Worm (Caenorhabditis elegans) whole organism, L4 larva: ENCODE results near the gene cept-1.

Experiments
- F37D6.2 ChIP-seq: sonication (generic microtip); optimal IDR thresholded peaks from 2 replicates; lab custom pipeline; 2016; ENCODE audit warnings: mild to moderate bottlenecking, missing genetic modification characterization, missing compliant biosample characterization
- F44E2.7 ChIP-seq: fragments of 200-800 bp; sonication (Bioruptor generic); IDR thresholded peaks from 2 replicates; pipeline ENCODE4 v2.1.2; 2022; ENCODE audit warnings: missing genetic modification characterization, missing compliant biosample characterization
- R02D3.7 ChIP-seq: fragments of 150-350 bp; sonication (generic microtip); optimal IDR thresholded peaks from 3 replicates; lab custom pipeline; 2014; ENCODE audit warnings: missing biosample characterization, missing genetic modification characterization
- T26A8.4 ChIP-seq: fragments of 200-800 bp; sonication (Bioruptor generic); IDR thresholded peaks from 2 replicates; pipeline ENCODE4 v1.3.6; 2022; ENCODE audit warnings: missing genetic modification characterization, missing compliant biosample characterization
- Y75B8A.6 ChIP-seq: fragments of 200-800 bp; sonication (Bioruptor generic); IDR thresholded peaks from 2 replicates; pipeline ENCODE4 v1.3.6; 2022; ENCODE audit warnings: missing genetic modification reagents, missing genetic modification characterization, missing compliant biosample characterization
- ZK337.2 ChIP-seq: fragments of 200-800 bp; sonication (Bioruptor generic); IDR thresholded peaks from 2 replicates; pipeline ENCODE4 v1.3.6; 2022; ENCODE audit warnings: missing genetic modification reagents, missing genetic modification characterization, missing compliant biosample characterization
- aha-1 ChIP-seq: fragments of 150-350 bp; peaks from one replicate; lab custom pipeline; 2014; ENCODE audit warnings: missing biosample characterization, missing genetic modification characterization
- ama-1 ChIP-seq: fragments of 150-350 bp; optimal IDR thresholded peaks from 2 replicates; lab custom pipeline; 2014; ENCODE audit warnings: inconsistent platforms, mixed read lengths
- arid-1 ChIP-seq: fragments of 200-800 bp; sonication (Bioruptor generic); conservative IDR thresholded peaks from 2 replicates; pipeline ENCODE4 v1.3.6; 2022; ENCODE audit warnings: missing genetic modification reagents, missing genetic modification characterization, missing compliant biosample characterization
- attf-4 ChIP-seq: sonication (generic microtip); optimal IDR thresholded peaks from 3 replicates; lab custom pipeline; 2017; ENCODE audit warnings: missing biosample characterization, missing genetic modification characterization
- ceh-20 ChIP-seq: fragments of 200-800 bp; sonication (Bioruptor generic); IDR thresholded peaks from 2 replicates; pipeline ENCODE4 v1.3.6; 2022; ENCODE audit warnings: missing genetic modification reagents, missing genetic modification characterization, missing compliant biosample characterization
- ceh-82 ChIP-seq: sonication (generic microtip); optimal IDR thresholded peaks from 2 replicates; lab custom pipeline; 2017; ENCODE audit warnings: missing biosample characterization, missing genetic modification characterization
- cey-2 ChIP-seq: sonication (generic microtip); optimal IDR thresholded peaks from 3 replicates; lab custom pipeline; 2017; ENCODE audit warnings: missing genetic modification characterization, mild to moderate bottlenecking, missing compliant biosample characterization, antibody characterized with exemption, borderline replicate concordance; ENCODE audit not compliant: insufficient read depth
- ctbp-1 ChIP-seq: fragments of 200-800 bp; sonication (Bioruptor generic); IDR thresholded peaks from 2 replicates; pipeline ENCODE4 v1.3.6; 2022; ENCODE audit warnings: missing genetic modification reagents, missing genetic modification characterization, missing compliant biosample characterization
- daf-16 ChIP-seq, 3 experiments: sonication (generic microtip); optimal IDR thresholded peaks; 2 replicates each; lab custom pipeline; 2016 to 2017; ENCODE audit warnings: missing genetic modification characterization in 3 of 3, missing genetic modification reagents in 3 of 3, mild to moderate bottlenecking in 2 of 3, missing compliant biosample characterization in 2 of 3, missing biosample characterization in 1 of 3, moderate library complexity in 1 of 3
- dmd-6 ChIP-seq: fragments of 200-800 bp; sonication (Bioruptor generic); IDR thresholded peaks from 2 replicates; pipeline ENCODE4 v1.3.6; 2022; ENCODE audit warnings: missing genetic modification reagents, missing genetic modification characterization, missing compliant biosample characterization
- duxl-1 ChIP-seq: sonication (generic microtip); optimal IDR thresholded peaks from 2 replicates; lab custom pipeline; 2016; ENCODE audit warnings: mild to moderate bottlenecking, missing genetic modification characterization, moderate library complexity, missing compliant biosample characterization; ENCODE audit not compliant: poor library complexity
- dve-1 ChIP-seq: sonication (generic microtip); optimal IDR thresholded peaks from 2 replicates; lab custom pipeline; 2017; ENCODE audit warnings: antibody characterized with exemption, mild to moderate bottlenecking, missing genetic modification characterization, missing compliant biosample characterization; ENCODE audit not compliant: insufficient read depth
- egl-27 ChIP-seq: sonication (generic microtip); optimal IDR thresholded peaks from 3 replicates; lab custom pipeline; 2017; ENCODE audit warnings: missing biosample characterization, missing genetic modification reagents, missing genetic modification characterization
- hlh-30 ChIP-seq: sonication (generic microtip); optimal IDR thresholded peaks from 2 replicates; lab custom pipeline; 2017; ENCODE audit warnings: antibody characterized with exemption, mild to moderate bottlenecking, missing genetic modification characterization, missing compliant biosample characterization; ENCODE audit not compliant: insufficient read depth
- lim-7 ChIP-seq: fragments of 200-800 bp; sonication (Bioruptor generic); IDR thresholded peaks from 2 replicates; pipeline ENCODE4 v1.3.6; 2022; ENCODE audit warnings: missing genetic modification characterization, missing compliant biosample characterization
- lin-1 ChIP-seq: fragments of 200-800 bp; sonication (Bioruptor generic); IDR thresholded peaks from 2 replicates; pipeline ENCODE4 v1.3.6; 2022; ENCODE audit warnings: missing genetic modification reagents, missing genetic modification characterization, missing compliant biosample characterization
- lin-29 ChIP-seq: fragments of 200-800 bp; sonication (Bioruptor generic); IDR thresholded peaks from 2 replicates; pipeline ENCODE4 v1.3.6; 2022; ENCODE audit warnings: missing genetic modification reagents, missing genetic modification characterization, missing compliant biosample characterization
- lsy-2 ChIP-seq, 2 experiments: fragments of 150-350 bp in 1 of 2; sonication (generic microtip) in 1 of 2; optimal IDR thresholded peaks; 2 replicates each; lab custom pipeline; 2014 to 2017; ENCODE audit warnings: missing biosample characterization in 2 of 2, missing genetic modification characterization in 2 of 2
- mdl-1 ChIP-seq, 2 experiments: fragments of 150-350 bp in 1 of 2; sonication (generic microtip) in 1 of 2; optimal IDR thresholded peaks; 2 replicates each; lab custom pipeline; 2014 to 2017; ENCODE audit warnings: missing biosample characterization in 2 of 2, missing genetic modification characterization in 2 of 2
- mdt-29 ChIP-seq: fragments of 200-800 bp; sonication (Bioruptor generic); IDR thresholded peaks from 2 replicates; pipeline ENCODE4 v1.3.6; 2022; ENCODE audit warnings: missing genetic modification reagents, missing genetic modification characterization, missing compliant biosample characterization
- mep-1 ChIP-seq: fragments of 150-350 bp; sonication (generic microtip); optimal IDR thresholded peaks from 3 replicates; lab custom pipeline; 2014; ENCODE audit warnings: missing biosample characterization, missing genetic modification characterization
- mes-2 ChIP-seq: sonication (generic microtip); optimal IDR thresholded peaks from 2 replicates; lab custom pipeline; 2016; ENCODE audit warnings: missing genotype, mild to moderate bottlenecking, missing genetic modification characterization, missing compliant biosample characterization; ENCODE audit not compliant: poor library complexity, severe bottlenecking
- nhr-10 ChIP-seq: fragments of 150-350 bp; optimal IDR thresholded peaks from 2 replicates; lab custom pipeline; 2014; ENCODE audit warnings: missing biosample characterization, missing genetic modification characterization
- nhr-102 ChIP-seq: sonication (generic microtip); optimal IDR thresholded peaks from 2 replicates; lab custom pipeline; 2016; ENCODE audit warnings: mild to moderate bottlenecking, missing genetic modification characterization, moderate library complexity, missing compliant biosample characterization
- nhr-11 ChIP-seq: fragments of 150-350 bp; optimal IDR thresholded peaks from 2 replicates; lab custom pipeline; 2014; ENCODE audit warnings: missing biosample characterization, missing genetic modification characterization
- nhr-111 ChIP-seq: fragments of 200-800 bp; sonication (Bioruptor generic); optimal IDR thresholded peaks from 2 replicates; lab custom pipeline; 2018; ENCODE audit warnings: mild to moderate bottlenecking, missing genetic modification characterization, missing compliant biosample characterization
- nhr-237 ChIP-seq: sonication (generic microtip); optimal IDR thresholded peaks from 2 replicates; lab custom pipeline; 2017; ENCODE audit warnings: missing biosample characterization, missing genetic modification characterization
- nhr-25 ChIP-seq: sonication (generic microtip); optimal IDR thresholded peaks from 2 replicates; lab custom pipeline; 2017; ENCODE audit warnings: missing genetic modification characterization, mild to moderate bottlenecking, missing compliant biosample characterization, antibody characterized with exemption, moderate library complexity, borderline replicate concordance; ENCODE audit not compliant: insufficient read depth
- nhr-28 ChIP-seq: fragments of 150-350 bp; optimal IDR thresholded peaks from 2 replicates; lab custom pipeline; 2014; ENCODE audit warnings: missing biosample characterization, missing genetic modification characterization
- nhr-41 ChIP-seq: fragments of 200-800 bp; sonication (Bioruptor generic); IDR thresholded peaks from 2 replicates; pipeline ENCODE4 v1.3.6; 2022; ENCODE audit warnings: missing genetic modification reagents, missing genetic modification characterization, missing compliant biosample characterization
- nhr-42 ChIP-seq: fragments of 200-800 bp; sonication (Bioruptor generic); IDR thresholded peaks from 2 replicates; pipeline ENCODE4 v1.3.6; 2022; ENCODE audit warnings: missing genetic modification characterization, missing compliant biosample characterization
- nhr-48 ChIP-seq: sonication (generic microtip); optimal IDR thresholded peaks from 2 replicates; lab custom pipeline; 2016; ENCODE audit warnings: mild to moderate bottlenecking, missing genetic modification characterization, missing compliant biosample characterization
- nhr-6 ChIP-seq: fragments of 150-350 bp; optimal IDR thresholded peaks from 2 replicates; lab custom pipeline; 2014; ENCODE audit warnings: missing biosample characterization, missing genetic modification characterization
- nhr-77 ChIP-seq: fragments of 150-350 bp; optimal IDR thresholded peaks from 2 replicates; lab custom pipeline; 2014; ENCODE audit warnings: missing biosample characterization, missing genetic modification characterization
- php-3 ChIP-seq: fragments of 200-800 bp; sonication (Bioruptor generic); IDR thresholded peaks from 2 replicates; pipeline ENCODE4 v1.3.6; 2022; ENCODE audit warnings: missing genetic modification reagents, missing genetic modification characterization, missing compliant biosample characterization
- pqm-1 ChIP-seq: sonication (generic microtip); optimal IDR thresholded peaks from 2 replicates; lab custom pipeline; 2017; ENCODE audit warnings: missing biosample characterization, missing genetic modification characterization
- saeg-2 ChIP-seq: fragments of 200-800 bp; sonication (Bioruptor generic); IDR thresholded peaks from 2 replicates; pipeline ENCODE4 v1.3.6; 2022; ENCODE audit warnings: missing genetic modification reagents, missing genetic modification characterization, missing compliant biosample characterization
- set-16 ChIP-seq: fragments of 200-800 bp; sonication (Bioruptor generic); IDR thresholded peaks from 2 replicates; pipeline ENCODE4 v1.3.6; 2022; ENCODE audit warnings: missing genetic modification reagents, missing genetic modification characterization, missing compliant biosample characterization
- spr-3 ChIP-seq: fragments of 200-800 bp; sonication (Bioruptor generic); optimal IDR thresholded peaks from 2 replicates; lab custom pipeline; 2018; ENCODE audit warnings: mild to moderate bottlenecking, missing genetic modification characterization, missing compliant biosample characterization
- tag-97 ChIP-seq: fragments of 200-800 bp; sonication (Bioruptor generic); IDR thresholded peaks from 2 replicates; pipeline ENCODE4 v1.3.6; 2022; ENCODE audit warnings: missing genetic modification characterization, missing compliant biosample characterization
- zfp-3 ChIP-seq: fragments of 200-800 bp; sonication (Bioruptor generic); conservative IDR thresholded peaks from 2 replicates; pipeline ENCODE4 v1.3.6; 2022; ENCODE audit warnings: missing genetic modification reagents, missing genetic modification characterization, missing compliant biosample characterization
- ztf-11 ChIP-seq: fragments of 150-350 bp; optimal IDR thresholded peaks from 2 replicates; lab custom pipeline; 2014; ENCODE audit warnings: missing biosample characterization, missing genetic modification characterization
- ztf-7 ChIP-seq: fragments of 150-350 bp; optimal IDR thresholded peaks from 2 replicates; lab custom pipeline; 2014; ENCODE audit warnings: missing biosample characterization, missing genetic modification characterization

Gene cept-1

ce11 chrX:12759010-12759409 lies 2.9 kb upstream of the cept-1 start:
- no peak for TF ChIP-seq T26A8.4 (GFP tag; lab: Robert Waterston, UW)
- no peak for TF ChIP-seq nhr-102
- TF ChIP-seq cey-2 (tag; lab: Kevin White, UChicago): no peak
- TF ChIP-seq ceh-82 (tag; lab: Kevin White, UChicago): no peak
- no peak for TF ChIP-seq ztf-7 (tag; lab: Kevin White, UChicago)
- TF ChIP-seq dve-1 (tag; lab: Kevin White, UChicago): peak; percentile 54
- no peak for TF ChIP-seq duxl-1 (tag; lab: Kevin White, UChicago)
- no peak for TF ChIP-seq nhr-10 (tag; lab: Kevin White, UChicago)
- TF ChIP-seq saeg-2: no peak
- TF ChIP-seq daf-16 (GFP tag; optimal IDR thresholded peaks at IDR 0.05; lab: Kevin White, UChicago): no peak
- TF ChIP-seq daf-16 (tag; optimal IDR thresholded peaks at IDR 0.05; lab: Kevin White, UChicago): peak; percentile 63
- TF ChIP-seq nhr-11 (tag; lab: Kevin White, UChicago): no peak
- TF ChIP-seq Y75B8A.6 (GFP tag; lab: Robert Waterston, UW): no peak
- peak; percentile 62 for TF ChIP-seq hlh-30 (tag; lab: Kevin White, UChicago)
- no peak for TF ChIP-seq nhr-237 (tag; lab: Kevin White, UChicago)
- TF ChIP-seq nhr-42: no peak
- TF ChIP-seq dmd-6 (GFP tag; lab: Robert Waterston, UW): peak; percentile 32
- TF ChIP-seq ztf-11 (tag; lab: Kevin White, UChicago): no peak
- TF ChIP-seq R02D3.7 (tag; lab: Kevin White, UChicago): no peak
- no peak for TF ChIP-seq zfp-3 (GFP tag; lab: Robert Waterston, UW)
- TF ChIP-seq attf-4 (tag; lab: Kevin White, UChicago): no peak
- peak; percentile 28 for TF ChIP-seq nhr-28 (tag; lab: Kevin White, UChicago)
- no peak for TF ChIP-seq lin-1 (GFP tag; lab: Robert Waterston, UW)
- no peak for TF ChIP-seq ama-1 (lab: Kevin White, UChicago)
- TF ChIP-seq php-3 (GFP tag; lab: Robert Waterston, UW): peak; percentile 41; the same call in 1 of the 2 replicates
- TF ChIP-seq set-16 (GFP tag; lab: Robert Waterston, UW): no peak
- no peak for TF ChIP-seq mdt-29 (GFP tag; lab: Robert Waterston, UW)
- no peak for TF ChIP-seq F44E2.7 (GFP tag; lab: Robert Waterston, UW)
- TF ChIP-seq spr-3 (GFP tag; lab: Kevin White, UChicago): no peak
- TF ChIP-seq lin-29 (GFP tag; lab: Robert Waterston, UW): no peak

DNA sequence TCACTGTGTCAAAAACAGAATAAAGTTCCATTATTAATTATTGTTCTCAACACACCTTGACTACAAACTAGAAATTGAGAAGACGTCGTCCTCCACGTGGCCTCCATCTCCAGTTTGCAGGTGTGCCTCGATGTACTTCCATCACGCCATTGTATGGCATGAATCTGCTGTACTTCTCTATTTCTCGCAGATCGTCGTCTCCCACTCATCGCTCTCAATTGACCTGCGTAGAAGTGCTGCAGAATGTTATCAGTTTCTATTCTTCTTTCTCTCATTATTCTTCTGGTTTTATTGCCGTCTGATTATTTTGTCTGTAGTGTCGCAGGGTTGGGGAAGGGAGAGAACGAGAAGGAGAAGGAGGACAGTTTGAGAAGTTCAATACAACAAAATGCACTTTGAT lies 2.2 kb upstream of the cept-1 start:
- TF ChIP-seq php-3 (GFP tag; lab: Robert Waterston, UW): peak; percentile 84
- no peak for TF ChIP-seq spr-3 (GFP tag; lab: Kevin White, UChicago)
- TF ChIP-seq aha-1 (tag; lab: Kevin White, UChicago): peak; percentile 69
- TF ChIP-seq lsy-2 (tag; optimal IDR thresholded peaks at IDR 0.05; lab: Kevin White, UChicago): no peak
- TF ChIP-seq ZK337.2 (GFP tag; lab: Robert Waterston, UW): no peak
- TF ChIP-seq tag-97: no peak
- no peak for TF ChIP-seq F37D6.2 (tag; lab: Kevin White, UChicago)
- TF ChIP-seq nhr-111 (GFP tag; lab: Kevin White, UChicago): no peak
- peak; percentile 79 for TF ChIP-seq nhr-48 (tag; lab: Kevin White, UChicago)
- TF ChIP-seq egl-27: no peak
- peak; percentile 1 for TF ChIP-seq nhr-10 (tag; lab: Kevin White, UChicago)
- TF ChIP-seq T26A8.4 (GFP tag; lab: Robert Waterston, UW): no peak
- TF ChIP-seq mdl-1 (tag; optimal IDR thresholded peaks at IDR 0.05; lab: Kevin White, UChicago): peak; percentile 70 to 96
- TF ChIP-seq nhr-6 (tag; lab: Kevin White, UChicago): peak; percentile 31
- peak; percentile 74 for TF ChIP-seq pqm-1
- peak; percentile 88 for TF ChIP-seq dve-1 (tag; lab: Kevin White, UChicago)
- no peak for TF ChIP-seq arid-1 (GFP tag; lab: Robert Waterston, UW)
- no peak for TF ChIP-seq ctbp-1 (GFP tag; lab: Robert Waterston, UW)
- 0 out of 2 replicates have a peak, but pooled peaks have one; percentile 30 for TF ChIP-seq ceh-20 (GFP tag; lab: Robert Waterston, UW)
- TF ChIP-seq mes-2 (tag; lab: Kevin White, UChicago): peak; percentile 27
- TF ChIP-seq mep-1 (tag; lab: Kevin White, UChicago): peak; percentile 64
- peak; percentile 65 for TF ChIP-seq nhr-25 (tag; lab: Kevin White, UChicago)
- peak; percentile 88 for TF ChIP-seq nhr-77 (tag; lab: Kevin White, UChicago)
- TF ChIP-seq nhr-41 (GFP tag; lab: Robert Waterston, UW): peak; percentile 76; the same call in 1 of the 2 replicates
- TF ChIP-seq lim-7 (GFP tag; lab: Robert Waterston, UW): no peak
